Worm (Caenorhabditis elegans) whole organism, L2 larva: Measurements from ENCODE around the gene T26A5.2.
A peak's percentile ranks its signal among the peaks of the same experiment; 100 is the strongest.

Experiments
- ama-1 ChIP-seq: fragments of 150-350 bp; optimal IDR thresholded peaks from 2 replicates; lab custom pipeline; 2018; ENCODE audit warnings: inconsistent platforms
- egl-27 ChIP-seq: sonication (generic microtip); optimal IDR thresholded peaks from 3 replicates; lab custom pipeline; 2017; ENCODE audit warnings: missing biosample characterization, missing genetic modification reagents, missing genetic modification characterization
- elt-3 ChIP-seq: sonication (generic microtip); optimal IDR thresholded peaks from 2 replicates; lab custom pipeline; 2017; ENCODE audit warnings: missing biosample characterization, missing genetic modification characterization
- fos-1 ChIP-seq: fragments of 150-350 bp; optimal IDR thresholded peaks from 2 replicates; lab custom pipeline; 2014; ENCODE audit warnings: missing biosample characterization, missing genetic modification characterization
- nhr-10 ChIP-seq: sonication (generic microtip); optimal IDR thresholded peaks from 2 replicates; lab custom pipeline; 2017; ENCODE audit warnings: missing biosample characterization, missing genetic modification characterization
- skn-1 ChIP-seq: sonication (generic microtip); optimal IDR thresholded peaks from 2 replicates; lab custom pipeline; 2017; ENCODE audit warnings: missing biosample characterization, missing genetic modification characterization
- unc-62 ChIP-seq: fragments of 150-350 bp; optimal IDR thresholded peaks from 2 replicates; lab custom pipeline; 2014; ENCODE audit warnings: missing biosample characterization, missing genetic modification reagents, missing genetic modification characterization

ce11 chrIII:6420201-6420600 lies 46.9 kb upstream of the T26A5.2 start:
- no peak for TF ChIP-seq nhr-10 (tag; lab: Kevin White, UChicago)
- peak; percentile 2 for TF ChIP-seq fos-1 (tag; lab: Kevin White, UChicago)
- no peak for TF ChIP-seq unc-62 (GFP tag; lab: Kevin White, UChicago)
- no peak for TF ChIP-seq elt-3 (tag; lab: Kevin White, UChicago)
- TF ChIP-seq skn-1: no peak
- no peak for TF ChIP-seq egl-27 (tag; lab: Kevin White, UChicago)
- TF ChIP-seq ama-1 (lab: Kevin White, UChicago): no peak
